Worm (Caenorhabditis elegans): ENCODE data around the gene acly-1.

- TF ChIP-seq dao-5 (tag; optimal IDR thresholded peaks at IDR 0.05) (no peak), him-1 (tag; optimal IDR thresholded peaks at IDR 0.05) (no peak)
Measured at ce11 chrX:1487096-1487495, 7.8 kb downstream of the acly-1 start.
